Fruit fly (Drosophila melanogaster): Measurements from ENCODE around the gene Ccdc85.

dm6 chr2L:2993702-2994101 lies 5.4 kb upstream of the Ccdc85 start:
- no peak for TF ChIP-seq psq (optimal IDR thresholded peaks at IDR 0.05)
- no peak for TF ChIP-seq usp (GFP tag; optimal IDR thresholded peaks at IDR 0.05)
- TF ChIP-seq pan (optimal IDR thresholded peaks at IDR 0.05), result no peak
- TF ChIP-seq CG8478 (optimal IDR thresholded peaks at IDR 0.05), result no peak
- no peak for TF ChIP-seq EcR (GFP tag; optimal IDR thresholded peaks at IDR 0.05)
- TF ChIP-seq Dll (optimal IDR thresholded peaks at IDR 0.05), result no peak
